Worm (Caenorhabditis elegans) whole organism, L1 larva: ENCODE results near the gene F53C11.4.

ENCODE experiments used
- C34B4.2 ChIP-seq: sonication (generic microtip); optimal IDR thresholded peaks from 2 replicates; lab custom pipeline; 2017; ENCODE audit warnings: mild to moderate bottlenecking, missing genetic modification characterization, missing compliant biosample characterization
- F16B12.6 ChIP-seq: fragments of 150-350 bp; optimal IDR thresholded peaks from 2 replicates; lab custom pipeline; 2014; ENCODE audit warnings: missing biosample characterization, missing genetic modification characterization
- Y116A8C.19 ChIP-seq: sonication (generic microtip); optimal IDR thresholded peaks from 2 replicates; lab custom pipeline; 2016; ENCODE audit warnings: missing compliant biosample characterization, missing genetic modification characterization, borderline replicate concordance
- aly-2 ChIP-seq: fragments of 150-350 bp; optimal IDR thresholded peaks from 2 replicates; lab custom pipeline; 2014; ENCODE audit warnings: missing biosample characterization, missing genetic modification characterization
- ceh-88 ChIP-seq: fragments of 200-800 bp; sonication (Bioruptor generic); IDR thresholded peaks from 2 replicates; pipeline ENCODE4 v1.3.6; 2022; ENCODE audit warnings: missing genetic modification characterization, missing compliant biosample characterization
- dpl-1 ChIP-seq, 3 experiments: fragments of 150-350 bp in 2 of 3; sonication (generic microtip) in 1 of 3; optimal IDR thresholded peaks; 2 replicates each; lab custom pipeline; 2014 to 2017; ENCODE audit warnings: missing biosample characterization in 3 of 3, missing genetic modification characterization in 3 of 3, missing genetic modification reagents in 3 of 3
- dsc-1 ChIP-seq: sonication (generic microtip); optimal IDR thresholded peaks from 2 replicates; lab custom pipeline; 2016; ENCODE audit warnings: mild to moderate bottlenecking, missing genetic modification characterization, missing compliant biosample characterization
- efl-3 ChIP-seq: fragments of 200-800 bp; sonication (Bioruptor generic); optimal IDR thresholded peaks from 2 replicates; lab custom pipeline; 2018; ENCODE audit warnings: mild to moderate bottlenecking, missing genetic modification characterization, missing compliant biosample characterization
- egl-13 ChIP-seq: sonication (generic microtip); optimal IDR thresholded peaks from 2 replicates; lab custom pipeline; 2016; ENCODE audit warnings: missing genotype, missing genetic modification reagents, missing genetic modification characterization, missing compliant biosample characterization
- egl-27 ChIP-seq, 2 experiments: fragments of 150-350 bp in 1 of 2; sonication (generic microtip); optimal IDR thresholded peaks; 3 replicates each; lab custom pipeline; 2017 to 2018; ENCODE audit warnings: missing biosample characterization in 2 of 2, missing genetic modification characterization in 2 of 2, missing genetic modification reagents in 2 of 2
- elt-3 ChIP-seq, 6 experiments: fragments of 150-350 bp in 1 of 6; sonication (generic microtip); optimal IDR thresholded peaks; 2 replicates each; lab custom pipeline; 2017 to 2018; ENCODE audit warnings: missing biosample characterization in 6 of 6, missing genetic modification characterization in 6 of 6, inconsistent platforms in 1 of 6
- fkh-8 ChIP-seq: sonication (generic microtip); optimal IDR thresholded peaks from 2 replicates; lab custom pipeline; 2016; ENCODE audit warnings: mild to moderate bottlenecking, missing genetic modification characterization, missing compliant biosample characterization
- grh-1 ChIP-seq: fragments of 200-800 bp; sonication (Bioruptor generic); IDR thresholded peaks from 2 replicates; pipeline ENCODE4 v1.3.6; 2022; ENCODE audit warnings: missing genetic modification reagents, missing genetic modification characterization, missing compliant biosample characterization
- hlh-4 ChIP-seq: sonication (generic microtip); optimal IDR thresholded peaks from 2 replicates; lab custom pipeline; 2016; ENCODE audit warnings: mild to moderate bottlenecking, missing genetic modification characterization, missing compliant biosample characterization
- jun-1 ChIP-seq: fragments of 150-350 bp; optimal IDR thresholded peaks from 2 replicates; lab custom pipeline; 2014; ENCODE audit warnings: missing biosample characterization, missing genetic modification reagents, missing genetic modification characterization
- lin-13 ChIP-seq: fragments of 150-350 bp; optimal IDR thresholded peaks from 2 replicates; lab custom pipeline; 2014; ENCODE audit warnings: missing biosample characterization, missing genetic modification reagents, missing genetic modification characterization
- lin-14 ChIP-seq: fragments of 200-800 bp; sonication (Bioruptor generic); optimal IDR thresholded peaks from 2 replicates; lab custom pipeline; 2018; ENCODE audit warnings: mild to moderate bottlenecking, missing genetic modification characterization, moderate library complexity, missing compliant biosample characterization
- lin-15B ChIP-seq: fragments of 150-350 bp; sonication (generic microtip); optimal IDR thresholded peaks from 3 replicates; lab custom pipeline; 2014; ENCODE audit warnings: missing biosample characterization, missing genetic modification characterization
- lin-35 ChIP-seq, 2 experiments: fragments of 150-350 bp; optimal IDR thresholded peaks; 2 replicates each; lab custom pipeline; 2014; ENCODE audit warnings: missing biosample characterization in 2 of 2, missing genetic modification characterization in 2 of 2, missing genetic modification reagents in 2 of 2
- lir-3 ChIP-seq: sonication (generic microtip); optimal IDR thresholded peaks from 2 replicates; lab custom pipeline; 2016; ENCODE audit warnings: mild to moderate bottlenecking, missing genetic modification characterization, moderate library complexity, missing compliant biosample characterization; ENCODE audit not compliant: poor library complexity
- lsy-2 ChIP-seq, 2 experiments: fragments of 150-350 bp; optimal IDR thresholded peaks; 2 replicates each; lab custom pipeline; 2014; ENCODE audit warnings: missing biosample characterization in 2 of 2, missing genetic modification characterization in 2 of 2
- mdl-1 ChIP-seq, 2 experiments: fragments of 150-350 bp; optimal IDR thresholded peaks; 2 replicates each; lab custom pipeline; 2014 to 2017; ENCODE audit warnings: missing biosample characterization in 2 of 2, missing genetic modification characterization in 2 of 2, inconsistent platforms in 1 of 2
- mep-1 ChIP-seq: fragments of 150-350 bp; optimal IDR thresholded peaks from 2 replicates; lab custom pipeline; 2014; ENCODE audit warnings: missing biosample characterization, missing genetic modification characterization
- nhr-11 ChIP-seq: fragments of 150-350 bp; optimal IDR thresholded peaks from 2 replicates; lab custom pipeline; 2014; ENCODE audit warnings: missing biosample characterization, missing genetic modification characterization
- nhr-19 ChIP-seq: fragments of 200-800 bp; sonication (Bioruptor generic); conservative IDR thresholded peaks from 2 replicates; pipeline ENCODE4 v1.3.6; 2022; ENCODE audit warnings: missing genetic modification characterization, missing compliant biosample characterization
- nhr-20 ChIP-seq: sonication (generic microtip); optimal IDR thresholded peaks from 2 replicates; lab custom pipeline; 2016; ENCODE audit warnings: mild to moderate bottlenecking, missing genetic modification characterization, missing compliant biosample characterization
- nhr-47 ChIP-seq: sonication (generic microtip); optimal IDR thresholded peaks from 2 replicates; lab custom pipeline; 2016; ENCODE audit warnings: mild to moderate bottlenecking, missing genetic modification characterization, moderate library complexity, missing compliant biosample characterization
- nhr-71 ChIP-seq: sonication (generic microtip); optimal IDR thresholded peaks from 2 replicates; lab custom pipeline; 2016; ENCODE audit warnings: mild to moderate bottlenecking, missing genetic modification characterization, moderate library complexity, missing compliant biosample characterization
- nhr-85 ChIP-seq: sonication (generic microtip); peaks from one replicate; lab custom pipeline; 2016; ENCODE audit warnings: missing genetic modification characterization, inconsistent platforms, missing compliant biosample characterization
- nhr-90 ChIP-seq: sonication (generic microtip); optimal IDR thresholded peaks from 2 replicates; lab custom pipeline; 2016; ENCODE audit warnings: mild to moderate bottlenecking, missing genetic modification characterization, missing compliant biosample characterization; ENCODE audit not compliant: poor library complexity
- pax-3 ChIP-seq: fragments of 200-800 bp; sonication (Bioruptor generic); optimal IDR thresholded peaks from 2 replicates; lab custom pipeline; 2018; ENCODE audit warnings: mild to moderate bottlenecking, missing genetic modification characterization, moderate library complexity, missing compliant biosample characterization
- skn-1 ChIP-seq: fragments of 150-350 bp; optimal IDR thresholded peaks from 2 replicates; lab custom pipeline; 2014; ENCODE audit warnings: missing biosample characterization, missing genetic modification characterization
- snu-23 ChIP-seq: sonication (generic microtip); optimal IDR thresholded peaks from 2 replicates; lab custom pipeline; 2016; ENCODE audit warnings: missing genetic modification characterization, missing compliant biosample characterization
- sptf-1 ChIP-seq: fragments of 150-350 bp; optimal IDR thresholded peaks from 2 replicates; lab custom pipeline; 2014; ENCODE audit warnings: missing biosample characterization, missing genetic modification characterization
- sup-37 ChIP-seq: fragments of 200-800 bp; sonication (Bioruptor generic); optimal IDR thresholded peaks from 2 replicates; lab custom pipeline; 2018; ENCODE audit warnings: mild to moderate bottlenecking, missing genetic modification characterization, missing compliant biosample characterization
- tbx-2 ChIP-seq: sonication (generic microtip); optimal IDR thresholded peaks from 2 replicates; lab custom pipeline; 2016; ENCODE audit warnings: missing genetic modification characterization, missing compliant biosample characterization
- tlp-1 ChIP-seq: fragments of 150-350 bp; optimal IDR thresholded peaks from 2 replicates; lab custom pipeline; 2014; ENCODE audit warnings: missing biosample characterization, missing genetic modification characterization
- unc-130 ChIP-seq: fragments of 150-350 bp; optimal IDR thresholded peaks from 2 replicates; lab custom pipeline; 2017; ENCODE audit warnings: missing biosample characterization, missing genetic modification characterization, inconsistent platforms
- unc-62 ChIP-seq: fragments of 150-350 bp; optimal IDR thresholded peaks from 2 replicates; lab custom pipeline; 2014; ENCODE audit warnings: missing biosample characterization, missing genetic modification reagents, missing genetic modification characterization
- vab-15 ChIP-seq: sonication (generic microtip); optimal IDR thresholded peaks from 2 replicates; lab custom pipeline; 2017; ENCODE audit warnings: missing genotype, mild to moderate bottlenecking, missing genetic modification characterization, missing compliant biosample characterization
- xbp-1 ChIP-seq: sonication (generic microtip); optimal IDR thresholded peaks from 2 replicates; lab custom pipeline; 2016; ENCODE audit warnings: missing genetic modification characterization, missing compliant biosample characterization
- ztf-11 ChIP-seq, 2 experiments: sonication (generic microtip); optimal IDR thresholded peaks; 2 replicates each; lab custom pipeline; 2016 to 2017; ENCODE audit warnings: missing genetic modification characterization in 2 of 2, missing biosample characterization in 1 of 2, missing compliant biosample characterization in 1 of 2

F53C11.4 gene

ce11 chrV:13803902-13804301 is 16.8 kb upstream of the F53C11.4 start, which contains the start of gene swan-2 (continued):
- peak; percentile 10 for TF ChIP-seq nhr-71 (tag; lab: Kevin White, UChicago)
- peak; percentile 3 for TF ChIP-seq snu-23 (GFP tag; lab: Kevin White, UChicago)
- TF ChIP-seq Y116A8C.19 (tag; lab: Kevin White, UChicago) = no peak

- TF ChIP-seq skn-1 (tag; lab: Kevin White, UChicago) (no peak), elt-3 (tag; optimal IDR thresholded peaks at IDR 0.05; lab: Kevin White, UChicago) (no peak), tlp-1 (tag; lab: Kevin White, UChicago) (no peak), C34B4.2 (tag; lab: Kevin White, UChicago) (no peak), egl-27 (tag; optimal IDR thresholded peaks at IDR 0.05; lab: Kevin White, UChicago) (no peak), lin-13 (GFP tag; lab: Kevin White, UChicago) (no peak)
Measured at ce11 chrV:13799190-13799589, 12.0 kb upstream of the F53C11.4 start.

ce11 chrV:13796246-13796776 is 9.2 kb upstream of the F53C11.4 start, which contains the start of gene twk-32:
twk-32 (plus strand) TSS chrV:13796641.
- peak; percentile 2 for TF ChIP-seq snu-23 (GFP tag; lab: Kevin White, UChicago)
- peak; percentile 17 for TF ChIP-seq lin-14
- no peak for TF ChIP-seq nhr-47
- TF ChIP-seq nhr-71 (tag; lab: Kevin White, UChicago) = peak; percentile 23
- TF ChIP-seq pax-3 (tag; lab: Kevin White, UChicago) = peak; percentile 48
- peak; percentile 25 for TF ChIP-seq nhr-20 (tag; lab: Kevin White, UChicago)
- TF ChIP-seq nhr-19 (GFP tag; lab: Robert Waterston, UW) = peak; percentile 29; the same call in 1 of the 2 replicates
- peak; percentile 13 for TF ChIP-seq lir-3 (tag; lab: Kevin White, UChicago)
- TF ChIP-seq fkh-8 (tag; lab: Kevin White, UChicago) = no peak
- no peak for TF ChIP-seq mdl-1 (tag; optimal IDR thresholded peaks at IDR 0.05; lab: Kevin White, UChicago)
- TF ChIP-seq, all 84 proteins: peak for 7

ce11 chrV:13794046-13794445 is 6.9 kb upstream of the F53C11.4 start:
- TF ChIP-seq dsc-1 (tag; lab: Kevin White, UChicago) (no peak), aly-2 (tag; lab: Kevin White, UChicago) (no peak), ceh-88 (no peak), skn-1 (tag; lab: Kevin White, UChicago) (no peak), hlh-4 (tag; lab: Kevin White, UChicago) (no peak), lin-35 (GFP tag; optimal IDR thresholded peaks at IDR 0.05; lab: Kevin White, UChicago) (no peak), sup-37 (GFP tag; lab: Kevin White, UChicago) (no peak), lin-13 (GFP tag; lab: Kevin White, UChicago) (no peak), F16B12.6 (tag; lab: Kevin White, UChicago) (no peak), grh-1 (GFP tag; lab: Robert Waterston, UW) (no peak), nhr-11 (tag; lab: Kevin White, UChicago) (no peak), efl-3 (GFP tag; lab: Kevin White, UChicago) (no peak), jun-1 (tag; lab: Kevin White, UChicago) (no peak), sptf-1 (tag; lab: Kevin White, UChicago) (no peak), egl-13 (no peak), lsy-2 (tag; optimal IDR thresholded peaks at IDR 0.05; lab: Kevin White, UChicago) (no peak), C34B4.2 (tag; lab: Kevin White, UChicago) (no peak), tlp-1 (tag; lab: Kevin White, UChicago) (no peak)

ce11 chrV:13790557-13790956 is 3.4 kb upstream of the F53C11.4 start:
- peak; percentile 20 for TF ChIP-seq tbx-2 (tag; lab: Kevin White, UChicago)
- peak; percentile 63 for TF ChIP-seq nhr-20 (tag; lab: Kevin White, UChicago)
- TF ChIP-seq unc-130 (tag; lab: Kevin White, UChicago) = peak; percentile 31
- peak in 2 of 3 experiments; percentile 30 to 42 for TF ChIP-seq dpl-1 (GFP tag; optimal IDR thresholded peaks at IDR 0.05; lab: Kevin White, UChicago)
- peak; percentile 48 for TF ChIP-seq nhr-90 (tag; lab: Kevin White, UChicago)
- no peak for TF ChIP-seq lin-15B (tag; lab: Kevin White, UChicago)
- peak in 1 of 2 experiments; percentile 57 for TF ChIP-seq lin-35 (GFP tag; optimal IDR thresholded peaks at IDR 0.05; lab: Kevin White, UChicago)
- no peak for TF ChIP-seq unc-62 (GFP tag; lab: Kevin White, UChicago)
- TF ChIP-seq aly-2 (tag; lab: Kevin White, UChicago) = no peak
- peak; percentile 37 for TF ChIP-seq mep-1
- peak in 1 of 2 experiments; percentile 25 for TF ChIP-seq ztf-11 (tag; optimal IDR thresholded peaks at IDR 0.05; lab: Kevin White, UChicago)
- TF ChIP-seq xbp-1 (tag; lab: Kevin White, UChicago) = no peak
- peak; percentile 82 for TF ChIP-seq lin-14
- peak; percentile 93 for TF ChIP-seq nhr-85 (tag; lab: Kevin White, UChicago)
- peak; percentile 75 for TF ChIP-seq snu-23 (GFP tag; lab: Kevin White, UChicago)
- TF ChIP-seq elt-3 (tag; optimal IDR thresholded peaks at IDR 0.05; lab: Kevin White, UChicago) = peak in 2 of 6 experiments; percentile 54 to 67
- peak; percentile 32 for TF ChIP-seq vab-15 (tag; lab: Kevin White, UChicago)
- no peak for TF ChIP-seq sptf-1 (tag; lab: Kevin White, UChicago)
